Fruit fly (Drosophila melanogaster): ENCODE measurements around the gene CG14445.
A peak's percentile ranks its signal among the peaks of the same experiment; 100 is the strongest.

The CG14445 gene

dm6 chrX:6231764-6232163, 5.4 kb upstream of the CG14445 start:
- TF ChIP-seq CG17801 (GFP tag; optimal IDR thresholded peaks at IDR 0.05; ENCODE audit: partially characterized antibody) = no peak

- TF ChIP-seq CG17801 (GFP tag; optimal IDR thresholded peaks at IDR 0.05; ENCODE audit: partially characterized antibody) = no peak
Observed at dm6 chrX:6252897-6253540, 15.9 kb downstream of the CG14445 start.

- no peak for TF ChIP-seq CG17801 (GFP tag; optimal IDR thresholded peaks at IDR 0.05; ENCODE audit: partially characterized antibody)
Observed at dm6 chrX:6253701-6254100, 16.6 kb downstream of the CG14445 start.

dm6 chrX:6254617-6255349, 17.7 kb downstream of the CG14445 start:
- no peak for TF ChIP-seq CG17801 (GFP tag; optimal IDR thresholded peaks at IDR 0.05; ENCODE audit: partially characterized antibody)

dm6 chrX:6255414-6255915, 18.4 kb downstream of the CG14445 start, which contains the start of the genes Rbcn-3A and Spx:
Gene Rbcn-3A, minus strand, starts transcription at chrX:6255487.
Gene Spx, plus strand, starts transcription at chrX:6255822.
- TF ChIP-seq CG17801 (GFP tag; optimal IDR thresholded peaks at IDR 0.05; ENCODE audit: partially characterized antibody) = peak; percentile 35

DNA sequence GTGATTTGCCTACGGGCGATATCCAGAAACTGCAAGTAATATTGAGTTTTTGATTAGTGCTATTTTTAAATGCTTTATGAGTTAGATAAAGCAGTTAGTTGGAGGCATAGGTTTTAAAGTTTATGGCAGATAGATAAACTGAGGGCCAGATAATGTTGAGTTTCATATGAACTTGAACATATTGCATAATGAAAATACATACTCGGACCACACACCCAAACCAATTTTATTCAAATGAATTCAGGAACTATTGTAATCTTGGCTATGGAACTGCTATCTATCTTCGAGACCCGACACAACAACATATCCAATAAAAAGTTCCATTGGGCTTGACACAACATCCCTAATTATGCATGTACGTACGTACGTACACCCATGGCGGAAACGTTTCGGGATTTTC, 22.6 kb downstream of the CG14445 start:
- TF ChIP-seq CG17801 (GFP tag; optimal IDR thresholded peaks at IDR 0.05; ENCODE audit: partially characterized antibody) = no peak

DNA sequence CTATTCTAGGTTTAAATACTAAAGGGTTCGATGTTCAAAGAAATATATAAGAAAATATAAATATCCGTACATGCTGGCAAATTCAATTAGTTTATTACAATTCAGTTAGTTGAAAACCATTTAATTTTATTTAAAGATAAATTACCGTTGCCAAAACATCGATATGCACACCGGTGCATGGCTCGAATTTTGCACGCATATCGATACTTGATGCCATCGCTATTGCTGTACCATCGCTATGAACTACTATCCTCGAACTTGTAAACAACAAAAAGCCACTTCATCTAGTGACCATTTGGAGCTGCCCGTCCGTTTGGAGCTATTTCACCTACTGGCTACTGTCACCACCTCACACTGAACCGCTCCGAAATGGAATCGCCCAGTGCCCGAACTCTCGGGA, 23.8 kb downstream of the CG14445 start, which contains the start of gene Josd:
TSS of gene Josd (plus strand) at position 270 of the 400 bp plus-strand sequence.
- TF ChIP-seq CG17801 (GFP tag; optimal IDR thresholded peaks at IDR 0.05; ENCODE audit: partially characterized antibody) = no peak

- no peak for TF ChIP-seq CG17801 (GFP tag; optimal IDR thresholded peaks at IDR 0.05; ENCODE audit: partially characterized antibody)
Observed at dm6 chrX:6263614-6264130, 26.6 kb downstream of the CG14445 start.

dm6 chrX:6264456-6264855, 27.3 kb downstream of the CG14445 start:
- no peak for TF ChIP-seq CG17801 (GFP tag; optimal IDR thresholded peaks at IDR 0.05; ENCODE audit: partially characterized antibody)

dm6 chrX:6265456-6265877, 28.4 kb downstream of the CG14445 start:
- peak; percentile 95 for TF ChIP-seq CG17801 (GFP tag; optimal IDR thresholded peaks at IDR 0.05; ENCODE audit: partially characterized antibody)

dm6 chrX:6266092-6266491, 29.0 kb downstream of the CG14445 start:
- no peak for TF ChIP-seq CG17801 (GFP tag; optimal IDR thresholded peaks at IDR 0.05; ENCODE audit: partially characterized antibody)

DNA sequence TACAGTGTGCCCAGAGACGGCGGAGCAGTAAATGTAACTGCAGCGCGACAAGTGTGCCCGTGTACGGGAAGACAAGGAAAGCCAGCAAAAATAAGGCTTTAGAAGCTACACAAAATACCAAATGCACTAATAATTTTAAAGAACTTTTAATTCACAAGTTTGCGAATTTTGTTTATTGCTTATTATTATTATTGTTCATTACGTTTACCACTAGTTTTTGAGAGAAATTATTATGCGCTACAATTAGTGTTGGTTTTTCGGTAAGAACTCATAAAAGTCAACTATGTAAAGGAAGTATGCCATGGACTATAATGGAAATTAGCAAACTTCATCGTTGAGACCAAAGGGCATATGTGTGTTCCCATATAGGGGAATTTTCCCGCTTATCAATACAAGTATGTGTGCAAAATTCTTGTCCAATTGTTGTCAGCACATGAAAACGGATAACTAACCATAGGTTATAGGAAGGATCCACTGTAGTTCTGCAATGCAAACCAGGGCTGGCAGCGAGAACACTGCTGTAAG, 30.1 kb downstream of the CG14445 start, which contains the start of gene schlank:
TSS of gene schlank (minus strand) at position 42 of the 525 bp plus-strand sequence.
- TF ChIP-seq CG17801 (GFP tag; optimal IDR thresholded peaks at IDR 0.05; ENCODE audit: partially characterized antibody) = no peak

DNA sequence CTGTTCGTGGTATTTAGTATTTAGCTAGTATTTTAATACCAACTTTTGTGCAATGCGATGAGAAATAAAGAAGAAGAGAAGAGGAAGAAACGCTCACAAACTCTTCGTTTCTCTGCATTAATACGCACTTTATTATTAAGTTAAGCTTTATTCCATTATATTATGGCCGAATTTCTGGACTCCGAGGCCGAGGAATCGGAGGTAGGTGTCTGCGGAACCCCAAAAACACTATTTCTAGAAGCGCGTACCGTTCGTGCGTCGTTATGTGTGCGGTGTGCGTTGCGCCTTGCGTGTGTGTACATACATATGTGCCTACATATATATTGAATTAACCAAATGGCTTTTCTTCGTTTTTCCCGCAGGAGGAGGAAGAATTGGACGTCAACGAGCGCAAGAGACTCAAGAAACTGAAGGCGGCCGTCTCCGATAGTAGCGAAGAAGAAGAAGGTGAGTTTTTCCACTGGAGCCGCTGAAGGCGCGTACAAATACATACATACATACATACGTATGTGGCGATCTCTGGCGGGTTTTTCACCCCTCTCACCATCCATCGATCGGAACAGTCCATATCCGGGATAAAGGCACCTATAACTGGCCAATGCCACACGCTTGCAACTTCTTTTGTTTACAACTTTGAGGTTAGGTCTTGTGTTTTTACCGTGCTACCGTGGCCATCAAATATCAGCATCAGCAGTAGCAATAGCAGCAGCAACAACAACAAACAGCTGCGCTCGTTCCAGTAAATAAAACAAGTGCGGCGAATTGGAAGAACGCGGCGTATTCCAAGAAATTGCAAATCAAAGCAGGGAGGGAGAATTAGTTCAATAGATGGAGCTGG, 30.8 kb downstream of the CG14445 start, which contains the start of gene Spt6:
TSS of gene Spt6 (plus strand) at position 53 of the 838 bp plus-strand sequence.
- peak; percentile 34 for TF ChIP-seq CG17801 (GFP tag; optimal IDR thresholded peaks at IDR 0.05; ENCODE audit: partially characterized antibody)

- TF ChIP-seq CG17801 (GFP tag; optimal IDR thresholded peaks at IDR 0.05; ENCODE audit: partially characterized antibody) = no peak
Observed at dm6 chrX:6276590-6276989, 39.5 kb downstream of the CG14445 start, which contains the start of gene CG3566. Gene CG3566, minus strand, starts transcription at chrX:6276724.

Measured in ovary, adult (tissue).